Worm (Caenorhabditis elegans) whole organism, early embryonic: ENCODE data around the gene lmbr-1.

Source experiments
- B0310.2 ChIP-seq: sonication (generic microtip); optimal IDR thresholded peaks from 2 replicates; lab custom pipeline; 2016; ENCODE audit warnings: mild to moderate bottlenecking, missing genetic modification characterization, missing compliant biosample characterization
- F13C5.2 ChIP-seq: sonication (generic microtip); optimal IDR thresholded peaks from 2 replicates; lab custom pipeline; 2017; ENCODE audit warnings: mild to moderate bottlenecking, missing genetic modification characterization, inconsistent platforms, missing compliant biosample characterization
- ceh-13 ChIP-seq: fragments of 200-800 bp; sonication (Bioruptor generic); optimal IDR thresholded peaks from 2 replicates; lab custom pipeline; 2018; ENCODE audit warnings: mild to moderate bottlenecking, missing genetic modification characterization, missing compliant biosample characterization
- ceh-36 ChIP-seq: sonication (generic microtip); optimal IDR thresholded peaks from 2 replicates; lab custom pipeline; 2016; ENCODE audit warnings: missing genetic modification characterization, inconsistent platforms, missing compliant biosample characterization
- ets-7 ChIP-seq: sonication (generic microtip); optimal IDR thresholded peaks from 2 replicates; lab custom pipeline; 2016; ENCODE audit warnings: missing genotype, missing genetic modification characterization, missing compliant biosample characterization
- flt-1 ChIP-seq: fragments of 200-800 bp; sonication (Bioruptor generic); IDR thresholded peaks from 2 replicates; pipeline ENCODE4 v1.3.6; 2022; ENCODE audit warnings: missing genetic modification characterization, missing compliant biosample characterization
- hmbx-1 ChIP-seq: sonication (generic microtip); optimal IDR thresholded peaks from 2 replicates; lab custom pipeline; 2016; ENCODE audit warnings: mild to moderate bottlenecking, missing genetic modification characterization, missing compliant biosample characterization
- hmg-4 ChIP-seq: fragments of 200-800 bp; sonication (Bioruptor generic); optimal IDR thresholded peaks from 2 replicates; lab custom pipeline; 2018; ENCODE audit warnings: mild to moderate bottlenecking, missing genetic modification characterization, missing compliant biosample characterization
- hnd-1 ChIP-seq: sonication (generic microtip); optimal IDR thresholded peaks from 2 replicates; lab custom pipeline; 2016; ENCODE audit warnings: missing genetic modification characterization, missing compliant biosample characterization
- sea-1 ChIP-seq: fragments of 200-800 bp; sonication (Bioruptor generic); conservative IDR thresholded peaks from 2 replicates; pipeline ENCODE4 v1.3.6; 2022; ENCODE audit warnings: missing genetic modification characterization, missing compliant biosample characterization
- tbx-37 ChIP-seq: fragments of 200-800 bp; sonication (Bioruptor generic); conservative IDR thresholded peaks from 2 replicates; pipeline ENCODE4 v1.3.6; 2022; ENCODE audit warnings: missing genetic modification reagents, missing genetic modification characterization, missing compliant biosample characterization

lmbr-1 gene

ce11 chrIII:8417192-8417967 lies 45.3 kb downstream of the lmbr-1 start:
- TF ChIP-seq F13C5.2 (tag; lab: Kevin White, UChicago) = peak; percentile 15
- TF ChIP-seq flt-1 (GFP tag; lab: Robert Waterston, UW) = 0 out of 2 replicates have a peak, but pooled peaks have one; percentile 2
- TF ChIP-seq hmg-4 = peak; percentile 47
- no peak for TF ChIP-seq ceh-13 (GFP tag; lab: Kevin White, UChicago)
- peak; percentile 26 for TF ChIP-seq B0310.2

ce11 chrIII:8417968-8418267 lies 45.9 kb downstream of the lmbr-1 start, which contains the start of gene sor-1:
sor-1 (plus strand) TSS chrIII:8418168.
- TF ChIP-seq ets-7 (tag; lab: Kevin White, UChicago) (no peak), hnd-1 (no peak), hmbx-1 (no peak), tbx-37 (GFP tag; lab: Robert Waterston, UW) (no peak), F13C5.2 (tag; lab: Kevin White, UChicago) (no peak), ceh-36 (no peak), flt-1 (GFP tag; lab: Robert Waterston, UW) (no peak), sea-1 (no peak), hmg-4 (no peak), B0310.2 (no peak)
